Worm (Caenorhabditis elegans) whole organism, late embryonic: ENCODE measurements around the gene T28C6.7.

ENCODE experiments used
- ceh-6 ChIP-seq: fragments of 200-800 bp; sonication (Bioruptor generic); optimal IDR thresholded peaks from 2 replicates; lab custom pipeline; 2018; ENCODE audit warnings: mild to moderate bottlenecking, missing genetic modification characterization, missing compliant biosample characterization
- fkh-10 ChIP-seq: fragments of 150-350 bp; optimal IDR thresholded peaks from 2 replicates; lab custom pipeline; 2014; ENCODE audit warnings: missing biosample characterization, missing genetic modification reagents, missing genetic modification characterization

DNA sequence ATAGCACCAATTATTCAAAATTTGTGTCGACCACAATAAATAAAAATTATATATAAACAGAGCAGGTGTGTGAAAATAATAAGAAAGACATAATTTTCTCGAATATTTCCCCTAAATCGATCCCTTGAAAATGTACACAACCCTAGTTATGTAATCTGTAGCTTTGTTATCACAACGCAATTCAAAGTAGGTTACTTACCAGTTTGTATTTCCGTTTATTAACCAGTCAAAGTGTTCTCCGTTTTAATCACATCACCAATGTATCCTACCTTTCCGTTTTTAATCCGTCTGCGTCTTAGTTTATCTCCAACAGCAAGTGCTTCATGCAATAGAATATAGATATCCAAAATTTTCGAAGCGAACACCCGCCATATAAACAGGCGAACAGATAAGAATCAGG, 25.7 kb downstream of the T28C6.7 start:
- no peak for TF ChIP-seq ceh-6 (GFP tag; lab: Kevin White, UChicago)
- TF ChIP-seq fkh-10: no peak
